Fruit fly (Drosophila melanogaster) whole organism, embryonic: ENCODE data around the gene red.

Experiments
- Blimp-1 ChIP-seq: fragments of 200-800 bp; sonication (Bioruptor generic); optimal IDR thresholded peaks from 3 replicates; lab custom pipeline; 2018; ENCODE audit warnings: missing biosample characterization, missing genetic modification characterization, mild to moderate bottlenecking, moderate library complexity, missing genetic modification reagents
- Bteb2 ChIP-seq: fragments of 200-800 bp; sonication (Bioruptor generic); optimal IDR thresholded peaks from 2 replicates; lab custom pipeline; 2016; ENCODE audit warnings: missing biosample characterization, missing genetic modification characterization
- CG11456 ChIP-seq: fragments of 200-800 bp; sonication (Bioruptor generic); IDR thresholded peaks from 3 replicates; pipeline ENCODE4 v1.3.6; 2022; ENCODE audit warnings: missing biosample characterization, missing genetic modification characterization
- E2f1 ChIP-seq: fragments of 200-800 bp; sonication (Bioruptor generic); IDR thresholded peaks from 2 replicates; pipeline ENCODE4 v1.3.6; 2022; ENCODE audit warnings: missing biosample characterization, missing genetic modification characterization
- Opbp ChIP-seq: fragments of 200-800 bp; sonication (Bioruptor generic); IDR thresholded peaks from 3 replicates; pipeline ENCODE4 v1.3.6; 2022; ENCODE audit warnings: missing biosample characterization, missing genetic modification characterization; ENCODE audit not compliant: partially characterized antibody
- esg ChIP-seq: fragments of 200-800 bp; sonication (Bioruptor generic); conservative IDR thresholded peaks from 2 replicates; pipeline ENCODE4 v1.3.6; 2022; ENCODE audit warnings: missing biosample characterization, missing genetic modification characterization
- sug ChIP-seq: fragments of 200-800 bp; optimal IDR thresholded peaks from 2 replicates; lab custom pipeline; 2019; ENCODE audit warnings: missing biosample characterization, mild to moderate bottlenecking, missing genetic modification characterization, moderate library complexity

dm6 chr3R:14297489-14297888 lies 8.6 kb downstream of the red start:
- TF ChIP-seq sug (no peak), Blimp-1 (GFP tag; lab: Kevin White, UChicago) (no peak), Bteb2 (GFP tag; lab: Kevin White, UChicago) (no peak), E2f1 (GFP tag; lab: Robert Waterston, UW) (no peak), Opbp (no peak), CG11456 (GFP tag; lab: Robert Waterston, UW) (no peak), esg (GFP tag; lab: Robert Waterston, UW) (no peak)
